Fruit fly (Drosophila melanogaster): ENCODE measurements around the gene CG42828.

CG42828 gene

DNA sequence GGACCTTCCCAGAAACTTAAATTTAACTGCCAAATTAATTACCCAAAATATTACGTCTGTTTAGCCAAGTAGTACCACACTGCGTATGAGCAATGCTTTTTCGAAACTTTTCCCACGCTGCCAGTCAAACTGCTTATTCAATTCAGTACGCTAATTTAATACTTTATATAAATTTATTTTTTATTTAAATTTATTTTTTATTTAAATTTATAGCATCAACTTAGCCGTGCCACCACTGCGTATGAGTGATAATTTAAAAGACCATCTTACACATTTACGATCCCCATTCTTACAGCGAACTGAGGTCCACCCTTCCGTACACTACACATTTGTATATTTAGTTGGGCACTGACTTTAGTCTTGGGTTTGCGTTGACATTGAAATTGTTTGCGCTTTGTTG, 37.9 kb upstream of the CG42828 start:
- TF ChIP-seq CG14655 (GFP tag; optimal IDR thresholded peaks at IDR 0.05) (peak; percentile 82), Pif1B (GFP tag; optimal IDR thresholded peaks at IDR 0.05) (peak; percentile 47), CG10348 (GFP tag; IDR thresholded peaks at IDR 0.05) (no peak), EcR (GFP tag; optimal IDR thresholded peaks at IDR 0.05) (no peak), CG34367 (tag; optimal IDR thresholded peaks at IDR 0.05) (peak; percentile 67), CG32121 (GFP tag; IDR thresholded peaks at IDR 0.05) (peak; percentile 50; the same call in 1 of the 2 replicates), gl (tag; optimal IDR thresholded peaks at IDR 0.05) (no peak), CG4496 (GFP tag; IDR thresholded peaks at IDR 0.05) (no peak; the same call in 2 of the 3 replicates), CG12605 (GFP tag; IDR thresholded peaks at IDR 0.05) (0 out of 2 replicates have a peak, but pooled peaks have one; percentile 16), rn (GFP tag; IDR thresholded peaks at IDR 0.05) (no peak), D1 (tag; optimal IDR thresholded peaks at IDR 0.05) (peak; percentile 54), Snoo (tag; optimal IDR thresholded peaks at IDR 0.05) (peak; percentile 27), Pif1A (GFP tag; optimal IDR thresholded peaks at IDR 0.05) (peak; percentile 63), CG15710 (tag; optimal IDR thresholded peaks at IDR 0.05) (peak; percentile 73), CG8301 (tag; optimal IDR thresholded peaks at IDR 0.05) (peak; percentile 65), CG9948 (tag; optimal IDR thresholded peaks at IDR 0.05) (peak; percentile 67), CG8159 (tag; optimal IDR thresholded peaks at IDR 0.05) (peak; percentile 94), CG17806 (tag; optimal IDR thresholded peaks at IDR 0.05) (peak; percentile 51), Ets98B (GFP tag; IDR thresholded peaks at IDR 0.05) (no peak; the same call in 1 of the 2 replicates), fd96Ca (GFP tag; IDR thresholded peaks at IDR 0.05) (peak; percentile 59; the same call in 1 of the 3 replicates), CG13204 (GFP tag; optimal IDR thresholded peaks at IDR 0.05) (peak; percentile 13)

DNA sequence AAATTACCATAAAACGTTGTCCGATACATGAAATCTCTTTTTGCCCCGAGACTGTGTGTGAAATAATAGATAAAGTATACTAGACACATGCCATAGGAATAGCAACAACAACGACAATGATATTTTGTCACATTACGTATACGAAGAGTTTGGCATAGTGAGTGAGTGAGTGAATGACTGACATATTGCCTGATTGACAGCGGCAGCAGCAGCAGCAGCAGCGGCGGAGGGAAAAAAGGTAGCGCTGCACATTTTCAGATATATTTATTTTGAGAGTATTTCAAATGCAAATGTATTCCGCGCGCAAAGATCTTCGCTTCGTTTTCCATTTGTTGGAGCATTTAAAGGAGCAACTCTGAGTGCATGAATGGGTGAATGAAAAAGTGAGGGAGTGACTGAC, 37.0 kb upstream of the CG42828 start:
- no peak for TF ChIP-seq CG13204 (GFP tag; optimal IDR thresholded peaks at IDR 0.05)
- TF ChIP-seq EcR (GFP tag; optimal IDR thresholded peaks at IDR 0.05) = no peak
- TF ChIP-seq Ets98B (GFP tag; IDR thresholded peaks at IDR 0.05) = no peak
- no peak for TF ChIP-seq CG8159 (tag; optimal IDR thresholded peaks at IDR 0.05)

DNA sequence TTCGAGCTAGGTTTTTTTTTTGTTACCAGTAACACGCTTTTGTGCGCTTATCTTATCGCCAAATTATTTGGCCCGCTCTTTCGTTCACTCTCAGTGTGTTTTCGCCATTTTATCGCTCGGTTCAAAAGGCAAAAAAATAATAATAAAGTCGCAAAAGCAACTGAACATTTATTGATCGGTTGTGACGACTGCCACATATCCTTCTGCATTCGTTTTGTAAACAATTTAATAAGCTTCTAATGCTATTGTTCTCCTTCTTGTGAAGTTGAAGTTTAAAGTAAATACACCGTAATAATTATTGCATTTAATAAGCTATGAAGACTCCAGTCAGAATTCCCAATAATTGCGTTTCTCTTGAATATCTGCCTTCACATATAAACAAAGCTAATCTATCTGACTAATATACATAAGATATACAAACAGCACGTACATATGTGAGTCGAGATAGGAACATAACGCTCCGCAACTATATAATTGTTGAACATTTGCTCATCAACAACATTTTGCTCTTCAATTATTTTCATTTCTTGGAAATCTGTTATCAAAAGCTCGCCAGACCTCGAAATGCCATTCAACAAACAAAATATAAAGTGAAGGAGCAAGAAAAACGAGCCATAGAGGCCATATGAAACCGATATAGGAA, 36.2 kb upstream of the CG42828 start:
- TF ChIP-seq Snoo (tag; optimal IDR thresholded peaks at IDR 0.05) (peak; percentile 6), CG17806 (tag; optimal IDR thresholded peaks at IDR 0.05) (no peak)

DNA sequence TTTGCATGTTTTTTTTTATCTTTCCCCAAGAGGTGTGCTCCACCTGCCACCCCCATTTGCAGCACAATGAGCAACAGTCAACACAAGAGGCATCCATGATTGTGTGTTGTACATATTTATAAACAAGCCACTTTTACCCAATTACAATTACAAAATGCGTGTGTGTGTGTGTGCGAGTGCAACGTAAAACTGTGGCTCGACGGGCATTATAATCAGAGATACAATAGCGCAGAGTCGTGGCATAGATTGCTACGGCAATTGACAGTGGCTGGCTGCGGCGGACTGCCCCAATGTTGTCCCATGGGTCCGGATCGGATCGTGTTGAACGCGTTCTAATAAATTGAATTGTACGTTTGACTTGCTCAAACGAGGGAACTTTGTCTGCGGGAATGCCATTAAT, 35.2 kb upstream of the CG42828 start:
- TF ChIP-seq Ets98B (GFP tag; IDR thresholded peaks at IDR 0.05) (no peak), D1 (tag; optimal IDR thresholded peaks at IDR 0.05) (no peak), CG12605 (GFP tag; IDR thresholded peaks at IDR 0.05) (no peak), CG9948 (tag; optimal IDR thresholded peaks at IDR 0.05) (no peak), Snoo (tag; optimal IDR thresholded peaks at IDR 0.05) (no peak), gl (tag; optimal IDR thresholded peaks at IDR 0.05) (no peak), CG8159 (tag; optimal IDR thresholded peaks at IDR 0.05) (no peak), CG34367 (tag; optimal IDR thresholded peaks at IDR 0.05) (no peak)

DNA sequence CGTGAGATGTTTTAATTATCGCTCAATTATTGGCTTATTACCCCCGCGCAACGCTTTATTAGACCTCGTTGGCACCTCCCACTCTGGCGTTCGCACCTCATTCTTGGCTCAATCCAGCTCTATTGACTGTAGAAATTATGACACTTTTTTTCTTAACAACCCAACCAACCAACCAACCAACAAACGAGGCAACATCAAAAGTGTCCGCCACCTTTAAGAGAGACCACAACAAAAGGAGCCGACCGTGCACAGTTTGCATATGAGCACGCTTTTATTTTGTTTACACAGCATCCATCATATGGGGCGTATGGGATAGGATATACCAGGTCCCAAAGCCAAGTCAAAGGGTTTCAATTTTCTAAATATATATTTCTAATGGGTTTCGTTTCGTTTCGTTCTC, 32.9 kb upstream of the CG42828 start:
- TF ChIP-seq CG32121 (GFP tag; IDR thresholded peaks at IDR 0.05) (no peak), fd96Ca (GFP tag; IDR thresholded peaks at IDR 0.05) (no peak), CG34367 (tag; optimal IDR thresholded peaks at IDR 0.05) (no peak), Ets98B (GFP tag; IDR thresholded peaks at IDR 0.05) (no peak), CG14655 (GFP tag; optimal IDR thresholded peaks at IDR 0.05) (no peak), CG10348 (GFP tag; IDR thresholded peaks at IDR 0.05) (no peak), EcR (GFP tag; optimal IDR thresholded peaks at IDR 0.05) (no peak), CG8301 (tag; optimal IDR thresholded peaks at IDR 0.05) (no peak), CG17806 (tag; optimal IDR thresholded peaks at IDR 0.05) (no peak), Pif1B (GFP tag; optimal IDR thresholded peaks at IDR 0.05) (no peak), CG9948 (tag; optimal IDR thresholded peaks at IDR 0.05) (no peak), CG15710 (tag; optimal IDR thresholded peaks at IDR 0.05) (no peak), Snoo (tag; optimal IDR thresholded peaks at IDR 0.05) (no peak), CG13204 (GFP tag; optimal IDR thresholded peaks at IDR 0.05) (no peak), rn (GFP tag; IDR thresholded peaks at IDR 0.05) (no peak), Pif1A (GFP tag; optimal IDR thresholded peaks at IDR 0.05) (no peak), CG8159 (tag; optimal IDR thresholded peaks at IDR 0.05) (no peak), CG4496 (GFP tag; IDR thresholded peaks at IDR 0.05) (no peak)

dm6 chr3R:23341769-23342352, 31.6 kb upstream of the CG42828 start:
- no peak for TF ChIP-seq Snoo (tag; optimal IDR thresholded peaks at IDR 0.05)
- TF ChIP-seq CG17806 (tag; optimal IDR thresholded peaks at IDR 0.05) = no peak
- TF ChIP-seq Ets98B (GFP tag; IDR thresholded peaks at IDR 0.05) = no peak
- TF ChIP-seq CG10348 (GFP tag; IDR thresholded peaks at IDR 0.05) = no peak
- TF ChIP-seq CG15710 (tag; optimal IDR thresholded peaks at IDR 0.05) = no peak
- TF ChIP-seq Pif1A (GFP tag; optimal IDR thresholded peaks at IDR 0.05) = no peak
- TF ChIP-seq CG8159 (tag; optimal IDR thresholded peaks at IDR 0.05) = no peak
- TF ChIP-seq CG12605 (GFP tag; IDR thresholded peaks at IDR 0.05) = no peak
- no peak for TF ChIP-seq Pif1B (GFP tag; optimal IDR thresholded peaks at IDR 0.05)
- TF ChIP-seq CG14655 (GFP tag; optimal IDR thresholded peaks at IDR 0.05) = no peak
- no peak for TF ChIP-seq CG13204 (GFP tag; optimal IDR thresholded peaks at IDR 0.05)
- TF ChIP-seq CG4496 (GFP tag; IDR thresholded peaks at IDR 0.05) = no peak
- TF ChIP-seq D1 (tag; optimal IDR thresholded peaks at IDR 0.05) = no peak
- TF ChIP-seq EcR (GFP tag; optimal IDR thresholded peaks at IDR 0.05) = no peak
- no peak for TF ChIP-seq CG8301 (tag; optimal IDR thresholded peaks at IDR 0.05)
- TF ChIP-seq CG9948 (tag; optimal IDR thresholded peaks at IDR 0.05) = no peak
- no peak for TF ChIP-seq rn (GFP tag; IDR thresholded peaks at IDR 0.05)
- no peak for TF ChIP-seq CG32121 (GFP tag; IDR thresholded peaks at IDR 0.05)
